Worm (Caenorhabditis elegans) whole organism, L1 larva: ENCODE data around the gene Y97E10C.1.

Source experiments
- C16A3.4 ChIP-seq: fragments of 150-350 bp; optimal IDR thresholded peaks from 2 replicates; lab custom pipeline; 2014; ENCODE audit warnings: missing biosample characterization, missing genetic modification characterization
- C34B4.2 ChIP-seq: sonication (generic microtip); optimal IDR thresholded peaks from 2 replicates; lab custom pipeline; 2017; ENCODE audit warnings: mild to moderate bottlenecking, missing genetic modification characterization, missing compliant biosample characterization
- F16B12.6 ChIP-seq: fragments of 150-350 bp; optimal IDR thresholded peaks from 2 replicates; lab custom pipeline; 2014; ENCODE audit warnings: missing biosample characterization, missing genetic modification characterization
- ceh-63 ChIP-seq: fragments of 200-800 bp; sonication (Bioruptor generic); optimal IDR thresholded peaks from 2 replicates; lab custom pipeline; 2018; ENCODE audit warnings: mild to moderate bottlenecking, missing genetic modification characterization, missing compliant biosample characterization
- ceh-88 ChIP-seq: fragments of 200-800 bp; sonication (Bioruptor generic); IDR thresholded peaks from 2 replicates; pipeline ENCODE4 v1.3.6; 2022; ENCODE audit warnings: missing genetic modification characterization, missing compliant biosample characterization
- ces-1 ChIP-seq: fragments of 150-350 bp; optimal IDR thresholded peaks from 2 replicates; lab custom pipeline; 2014; ENCODE audit warnings: missing biosample characterization, missing genetic modification reagents, missing genetic modification characterization
- dpl-1 ChIP-seq, 3 experiments: fragments of 150-350 bp in 2 of 3; sonication (generic microtip) in 1 of 3; optimal IDR thresholded peaks; 2 replicates each; lab custom pipeline; 2014 to 2017; ENCODE audit warnings: missing biosample characterization in 3 of 3, missing genetic modification characterization in 3 of 3, missing genetic modification reagents in 3 of 3
- efl-3 ChIP-seq: fragments of 200-800 bp; sonication (Bioruptor generic); optimal IDR thresholded peaks from 2 replicates; lab custom pipeline; 2018; ENCODE audit warnings: mild to moderate bottlenecking, missing genetic modification characterization, missing compliant biosample characterization
- egl-13 ChIP-seq: sonication (generic microtip); optimal IDR thresholded peaks from 2 replicates; lab custom pipeline; 2016; ENCODE audit warnings: missing genotype, missing genetic modification reagents, missing genetic modification characterization, missing compliant biosample characterization
- elt-3 ChIP-seq, 6 experiments: fragments of 150-350 bp in 1 of 6; sonication (generic microtip); optimal IDR thresholded peaks; 2 replicates each; lab custom pipeline; 2017 to 2018; ENCODE audit warnings: missing biosample characterization in 6 of 6, missing genetic modification characterization in 6 of 6, inconsistent platforms in 1 of 6
- ets-5 ChIP-seq: fragments of 200-800 bp; sonication (Bioruptor generic); IDR thresholded peaks from 2 replicates; pipeline ENCODE4 v1.3.6; 2022; ENCODE audit warnings: missing genetic modification characterization, missing compliant biosample characterization
- fkh-4 ChIP-seq: sonication (generic microtip); optimal IDR thresholded peaks from 2 replicates; lab custom pipeline; 2016; ENCODE audit warnings: missing compliant biosample characterization, missing genetic modification characterization, borderline replicate concordance
- fos-1 ChIP-seq: fragments of 150-350 bp; optimal IDR thresholded peaks from 2 replicates; lab custom pipeline; 2014; ENCODE audit warnings: missing biosample characterization, missing genetic modification characterization
- grh-1 ChIP-seq: fragments of 200-800 bp; sonication (Bioruptor generic); IDR thresholded peaks from 2 replicates; pipeline ENCODE4 v1.3.6; 2022; ENCODE audit warnings: missing genetic modification reagents, missing genetic modification characterization, missing compliant biosample characterization
- lin-13 ChIP-seq: fragments of 150-350 bp; optimal IDR thresholded peaks from 2 replicates; lab custom pipeline; 2014; ENCODE audit warnings: missing biosample characterization, missing genetic modification reagents, missing genetic modification characterization
- lin-14 ChIP-seq: fragments of 200-800 bp; sonication (Bioruptor generic); optimal IDR thresholded peaks from 2 replicates; lab custom pipeline; 2018; ENCODE audit warnings: mild to moderate bottlenecking, missing genetic modification characterization, moderate library complexity, missing compliant biosample characterization
- lin-35 ChIP-seq, 2 experiments: fragments of 150-350 bp; optimal IDR thresholded peaks; 2 replicates each; lab custom pipeline; 2014; ENCODE audit warnings: missing biosample characterization in 2 of 2, missing genetic modification characterization in 2 of 2, missing genetic modification reagents in 2 of 2
- lin-39 ChIP-seq: fragments of 150-350 bp; optimal IDR thresholded peaks from 2 replicates; lab custom pipeline; 2014; ENCODE audit warnings: missing biosample characterization, missing genetic modification reagents, missing genetic modification characterization
- lir-3 ChIP-seq: sonication (generic microtip); optimal IDR thresholded peaks from 2 replicates; lab custom pipeline; 2016; ENCODE audit warnings: mild to moderate bottlenecking, missing genetic modification characterization, moderate library complexity, missing compliant biosample characterization; ENCODE audit not compliant: poor library complexity
- lsy-2 ChIP-seq, 2 experiments: fragments of 150-350 bp; optimal IDR thresholded peaks; 2 replicates each; lab custom pipeline; 2014; ENCODE audit warnings: missing biosample characterization in 2 of 2, missing genetic modification characterization in 2 of 2
- mab-9 ChIP-seq: fragments of 200-800 bp; sonication (Bioruptor generic); IDR thresholded peaks from 2 replicates; pipeline ENCODE4 v1.3.6; 2022; ENCODE audit warnings: missing genetic modification reagents, missing genetic modification characterization, missing compliant biosample characterization
- mef-2 ChIP-seq: fragments of 150-350 bp; optimal IDR thresholded peaks from 2 replicates; lab custom pipeline; 2014; ENCODE audit warnings: missing biosample characterization, missing genetic modification characterization
- nhr-11 ChIP-seq: fragments of 150-350 bp; optimal IDR thresholded peaks from 2 replicates; lab custom pipeline; 2014; ENCODE audit warnings: missing biosample characterization, missing genetic modification characterization
- nhr-28 ChIP-seq: fragments of 150-350 bp; optimal IDR thresholded peaks from 2 replicates; lab custom pipeline; 2014; ENCODE audit warnings: missing biosample characterization, missing genetic modification characterization
- nhr-77 ChIP-seq: fragments of 150-350 bp; optimal IDR thresholded peaks from 2 replicates; lab custom pipeline; 2014; ENCODE audit warnings: missing biosample characterization, missing genetic modification characterization
- pag-3 ChIP-seq: sonication (generic microtip); optimal IDR thresholded peaks from 2 replicates; lab custom pipeline; 2017; ENCODE audit warnings: missing genetic modification characterization, mild to moderate bottlenecking, missing compliant biosample characterization, antibody characterized with exemption, borderline replicate concordance; ENCODE audit not compliant: insufficient read depth
- rnt-1 ChIP-seq: sonication (generic microtip); optimal IDR thresholded peaks from 2 replicates; lab custom pipeline; 2016; ENCODE audit warnings: mild to moderate bottlenecking, missing genetic modification characterization, moderate library complexity, missing compliant biosample characterization
- snpc-4 ChIP-seq: fragments of 150-350 bp; optimal IDR thresholded peaks from 2 replicates; lab custom pipeline; 2014; ENCODE audit warnings: missing biosample characterization, missing genetic modification characterization
- tlp-1 ChIP-seq: fragments of 150-350 bp; optimal IDR thresholded peaks from 2 replicates; lab custom pipeline; 2014; ENCODE audit warnings: missing biosample characterization, missing genetic modification characterization
- unc-130 ChIP-seq: fragments of 150-350 bp; optimal IDR thresholded peaks from 2 replicates; lab custom pipeline; 2017; ENCODE audit warnings: missing biosample characterization, missing genetic modification characterization, inconsistent platforms
- vab-15 ChIP-seq: sonication (generic microtip); optimal IDR thresholded peaks from 2 replicates; lab custom pipeline; 2017; ENCODE audit warnings: missing genotype, mild to moderate bottlenecking, missing genetic modification characterization, missing compliant biosample characterization
- zip-4 ChIP-seq: fragments of 200-800 bp; sonication (Bioruptor generic); optimal IDR thresholded peaks from 2 replicates; lab custom pipeline; 2018; ENCODE audit warnings: mild to moderate bottlenecking, missing genetic modification characterization, moderate library complexity, missing compliant biosample characterization
- ztf-4 ChIP-seq: fragments of 150-350 bp; optimal IDR thresholded peaks from 2 replicates; lab custom pipeline; 2014; ENCODE audit warnings: missing biosample characterization, missing genetic modification characterization

Y97E10C.1 gene

ce11 chrV:7708525-7708924 lies 20.2 kb upstream of the Y97E10C.1 start, which contains the start of gene ZK105.11 (continued):
- no peak for TF ChIP-seq nhr-11 (tag; lab: Kevin White, UChicago)
- TF ChIP-seq tlp-1 (tag; lab: Kevin White, UChicago) = no peak
- TF ChIP-seq, all 84 proteins: peak for 0

ce11 chrV:7713072-7713471 lies 15.6 kb upstream of the Y97E10C.1 start, which contains the start of gene ZK105.13:
Gene ZK105.13, minus strand, starts transcription at chrV:7713172.
- TF ChIP-seq fkh-4 = no peak
- no peak for TF ChIP-seq ztf-4 (tag; lab: Kevin White, UChicago)
- TF ChIP-seq ceh-88 (GFP tag; lab: Robert Waterston, UW) = no peak
- no peak for TF ChIP-seq ces-1 (GFP tag; lab: Kevin White, UChicago)
- TF ChIP-seq F16B12.6 (tag; lab: Kevin White, UChicago) = no peak
- TF ChIP-seq lin-39 (tag; lab: Kevin White, UChicago) = no peak
- no peak for TF ChIP-seq nhr-11 (tag; lab: Kevin White, UChicago)
- no peak for TF ChIP-seq pag-3
- TF ChIP-seq egl-13 (tag; lab: Kevin White, UChicago) = no peak
- TF ChIP-seq C16A3.4 = no peak
- no peak for TF ChIP-seq mab-9 (GFP tag; lab: Robert Waterston, UW)
- TF ChIP-seq lsy-2 (tag; optimal IDR thresholded peaks at IDR 0.05; lab: Kevin White, UChicago) = no peak
- no peak for TF ChIP-seq lin-14 (GFP tag; lab: Kevin White, UChicago)
- no peak for TF ChIP-seq fos-1 (tag; lab: Kevin White, UChicago)
- TF ChIP-seq elt-3 (tag; optimal IDR thresholded peaks at IDR 0.05; lab: Kevin White, UChicago) = no peak
- TF ChIP-seq zip-4 = no peak
- TF ChIP-seq lir-3 (tag; lab: Kevin White, UChicago) = no peak

- no peak for TF ChIP-seq C34B4.2
- TF ChIP-seq mab-9 (GFP tag; lab: Robert Waterston, UW) = no peak
- no peak for TF ChIP-seq mef-2 (tag; lab: Kevin White, UChicago)
- TF ChIP-seq efl-3 (GFP tag; lab: Kevin White, UChicago) = no peak
- no peak for TF ChIP-seq grh-1 (GFP tag; lab: Robert Waterston, UW)
- no peak for TF ChIP-seq unc-130
- TF ChIP-seq lin-35 (GFP tag; optimal IDR thresholded peaks at IDR 0.05; lab: Kevin White, UChicago) = no peak
Measured at ce11 chrV:7713691-7714090, 15.0 kb upstream of the Y97E10C.1 start, which contains the start of gene ZK105.1. Gene ZK105.1, plus strand, starts transcription at chrV:7713991.

- TF ChIP-seq rnt-1 (tag; lab: Kevin White, UChicago) (no peak), fos-1 (tag; lab: Kevin White, UChicago) (no peak), nhr-77 (tag; lab: Kevin White, UChicago) (no peak), F16B12.6 (tag; lab: Kevin White, UChicago) (no peak), grh-1 (GFP tag; lab: Robert Waterston, UW) (no peak)
Measured at ce11 chrV:7716034-7716433, 12.6 kb upstream of the Y97E10C.1 start, which contains the start of gene ZK105.12. Gene ZK105.12, minus strand, starts transcription at chrV:7716134.

ce11 chrV:7717629-7718028 lies 11.1 kb upstream of the Y97E10C.1 start, which contains the start of gene ZK105.5:
Gene ZK105.5, minus strand, starts transcription at chrV:7717729.
- TF ChIP-seq mef-2 (tag; lab: Kevin White, UChicago) (no peak), nhr-28 (tag; lab: Kevin White, UChicago) (no peak), lin-35 (GFP tag; optimal IDR thresholded peaks at IDR 0.05; lab: Kevin White, UChicago) (no peak), vab-15 (no peak), lir-3 (tag; lab: Kevin White, UChicago) (no peak), ets-5 (GFP tag; lab: Robert Waterston, UW) (no peak), lin-14 (GFP tag; lab: Kevin White, UChicago) (no peak), dpl-1 (GFP tag; optimal IDR thresholded peaks at IDR 0.05; lab: Kevin White, UChicago) (no peak), lin-13 (GFP tag; lab: Kevin White, UChicago) (no peak), rnt-1 (tag; lab: Kevin White, UChicago) (no peak), snpc-4 (tag; lab: Kevin White, UChicago) (no peak), zip-4 (no peak), ceh-63 (GFP tag; lab: Kevin White, UChicago) (no peak)
